Fruit fly (Drosophila melanogaster) whole organism, prepupa: ENCODE measurements around the gene CG17782.

ENCODE experiments used
- CG10669 ChIP-seq: fragments of 200-800 bp; sonication (Bioruptor generic); optimal IDR thresholded peaks from 3 replicates; lab custom pipeline; 2018; ENCODE audit warnings: missing biosample characterization, mild to moderate bottlenecking, missing genetic modification characterization, moderate library complexity
- CG11902 ChIP-seq: fragments of 200-800 bp; sonication (Bioruptor generic); optimal IDR thresholded peaks from 3 replicates; lab custom pipeline; 2016; ENCODE audit warnings: missing biosample characterization, missing genetic modification characterization
- CG1621 ChIP-seq: fragments of 200-800 bp; sonication (Bioruptor generic); optimal IDR thresholded peaks from 3 replicates; lab custom pipeline; 2018; ENCODE audit warnings: missing biosample characterization, mild to moderate bottlenecking, missing genetic modification characterization
- CG3032 ChIP-seq: fragments of 200-800 bp; optimal IDR thresholded peaks from 2 replicates; lab custom pipeline; 2019; ENCODE audit warnings: missing biosample characterization, mild to moderate bottlenecking, missing genetic modification characterization, moderate library complexity
- CG6163 ChIP-seq: fragments of 200-800 bp; sonication (Bioruptor generic); IDR thresholded peaks from 3 replicates; pipeline ENCODE4 v1.3.6; 2022; ENCODE audit warnings: missing biosample characterization, missing genetic modification characterization
- Ets96B ChIP-seq: fragments of 200-800 bp; optimal IDR thresholded peaks from 2 replicates; lab custom pipeline; 2019; ENCODE audit warnings: missing biosample characterization, mild to moderate bottlenecking, missing genetic modification characterization, moderate library complexity
- Gug ChIP-seq: fragments of 200-800 bp; sonication (Bioruptor generic); IDR thresholded peaks from 2 replicates; pipeline ENCODE4 v1.3.6; 2022; ENCODE audit warnings: missing biosample characterization, missing genetic modification characterization
- Hr39 ChIP-seq: fragments of 200-800 bp; sonication (Bioruptor generic); optimal IDR thresholded peaks from 2 replicates; lab custom pipeline; 2016; ENCODE audit warnings: missing biosample characterization, missing genetic modification characterization
- OdsH ChIP-seq: fragments of 200-800 bp; sonication (Bioruptor generic); optimal IDR thresholded peaks from 3 replicates; lab custom pipeline; 2016; ENCODE audit warnings: missing biosample characterization, missing genetic modification characterization
- cyc ChIP-seq: fragments of 200-800 bp; sonication (Bioruptor generic); optimal IDR thresholded peaks from 3 replicates; lab custom pipeline; 2016; ENCODE audit warnings: missing biosample characterization, missing genetic modification characterization
- net ChIP-seq: fragments of 200-800 bp; sonication (Bioruptor generic); optimal IDR thresholded peaks from 3 replicates; lab custom pipeline; 2016; ENCODE audit warnings: missing biosample characterization, missing genetic modification characterization
- spab ChIP-seq: fragments of 200-800 bp; sonication (Bioruptor generic); optimal IDR thresholded peaks from 2 replicates; lab custom pipeline; 2017; ENCODE audit warnings: missing biosample characterization, mild to moderate bottlenecking, missing genetic modification characterization, missing genetic modification reagents
- ss ChIP-seq, 2 experiments: fragments of 200-800 bp; sonication (Bioruptor generic); optimal IDR thresholded peaks; 2 replicates in 1 of 2; 3 replicates in 1 of 2; lab custom pipeline; 2017 to 2018; ENCODE audit warnings: mild to moderate bottlenecking in 2 of 2, missing biosample characterization in 2 of 2, missing genetic modification characterization in 2 of 2, moderate library complexity in 1 of 2

DNA sequence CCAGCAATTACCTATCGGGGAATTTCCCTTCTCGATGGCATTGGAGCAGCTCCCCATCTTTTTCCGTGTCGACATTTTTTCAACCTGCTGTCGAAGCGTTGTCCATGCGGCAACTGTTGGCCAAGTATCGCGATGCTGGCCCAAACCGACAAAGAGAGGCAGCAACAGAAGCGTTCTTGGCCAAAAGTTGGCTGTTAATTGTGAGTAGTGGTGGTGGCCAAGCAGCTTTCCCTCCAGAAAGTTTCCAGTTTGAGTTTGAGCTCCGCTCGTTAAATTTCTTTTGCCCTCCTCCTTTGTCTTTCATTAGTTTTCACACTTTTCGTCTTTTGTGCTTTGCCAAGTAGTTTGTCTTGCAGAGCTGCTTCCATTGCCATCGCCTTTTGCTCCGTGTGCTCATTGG is at the start of gene CG17782:
- TF ChIP-seq CG6163 (GFP tag; lab: Robert Waterston, UW) (no peak), spab (no peak), Hr39 (no peak), Gug (GFP tag; lab: Robert Waterston, UW) (no peak), OdsH (GFP tag; lab: Kevin White, UChicago) (no peak), cyc (GFP tag; lab: Kevin White, UChicago) (no peak), CG10669 (GFP tag; lab: Kevin White, UChicago) (no peak), CG3032 (tag; lab: Kevin White, UChicago) (no peak), ss (GFP tag; optimal IDR thresholded peaks at IDR 0.05; lab: Kevin White, UChicago) (no peak), net (no peak), CG11902 (GFP tag; lab: Kevin White, UChicago) (no peak), CG1621 (tag; lab: Kevin White, UChicago) (no peak), Ets96B (tag; lab: Kevin White, UChicago) (no peak)
